Worm (Caenorhabditis elegans): ENCODE data around the gene fipr-13.

ce11 chrV:10105412-10105811, 41.1 kb downstream of the fipr-13 start, which contains the start of gene C08B6.2:
- no peak for TF ChIP-seq lin-39 (tag; optimal IDR thresholded peaks at IDR 0.05)
- no peak for TF ChIP-seq nhr-11 (tag; optimal IDR thresholded peaks at IDR 0.05)
- no peak for TF ChIP-seq nhr-237 (tag; optimal IDR thresholded peaks at IDR 0.05)
- TF ChIP-seq skn-1 (tag; optimal IDR thresholded peaks at IDR 0.05) = no peak
- TF ChIP-seq egl-27 (tag; optimal IDR thresholded peaks at IDR 0.05) = no peak
- no peak for TF ChIP-seq sea-2 (GFP tag; optimal IDR thresholded peaks at IDR 0.05)
- TF ChIP-seq elt-3 (tag; optimal IDR thresholded peaks at IDR 0.05) = no peak
- no peak for TF ChIP-seq fkh-10 (GFP tag; optimal IDR thresholded peaks at IDR 0.05)
- TF ChIP-seq aly-2 (tag; optimal IDR thresholded peaks at IDR 0.05) = no peak
- no peak for TF ChIP-seq unc-39 (tag; optimal IDR thresholded peaks at IDR 0.05)
- no peak for TF ChIP-seq nhr-76 (tag; optimal IDR thresholded peaks at IDR 0.05)
